Worm (Caenorhabditis elegans): ENCODE measurements around the gene Y41C4A.9.

Gene Y41C4A.9

ce11 chrIII:11738482-11738881, 20.0 kb upstream of the Y41C4A.9 start (continued):
- peak; percentile 9; the same call in 1 of the 2 replicates for TF ChIP-seq mcd-1 (GFP tag; IDR thresholded peaks at IDR 0.05)
- TF ChIP-seq ztf-26 (tag; optimal IDR thresholded peaks at IDR 0.05): peak; percentile 65
- no peak for TF ChIP-seq cebp-1 (GFP tag; IDR thresholded peaks at IDR 0.05)
- peak; percentile 66 for TF ChIP-seq cebp-1 (tag; optimal IDR thresholded peaks at IDR 0.05)
- no peak for TF ChIP-seq attf-5 (GFP tag; optimal IDR thresholded peaks at IDR 0.05)

- TF ChIP-seq attf-3 (GFP tag; conservative IDR thresholded peaks at IDR 0.05) (no peak), lsl-1 (GFP tag; optimal IDR thresholded peaks at IDR 0.05) (no peak), let-607 (tag; optimal IDR thresholded peaks at IDR 0.05) (no peak), aptf-2 (GFP tag; conservative IDR thresholded peaks at IDR 0.05) (no peak), rpc-1 (optimal IDR thresholded peaks at IDR 0.05) (no peak), rpc-1 (tag; optimal IDR thresholded peaks at IDR 0.05) (no peak), ceh-58 (GFP tag; IDR thresholded peaks at IDR 0.05) (no peak), F49E8.2 (tag; optimal IDR thresholded peaks at IDR 0.05; ENCODE audit: insufficient read depth) (no peak)
Observed at ce11 chrIII:11737527-11737926, 19.1 kb upstream of the Y41C4A.9 start, which contains the start of gene sup-1. sup-1 (minus strand) TSS chrIII:11737627.

- TF ChIP-seq Y79H2A.3 (GFP tag; conservative IDR thresholded peaks at IDR 0.05) (no peak), atf-7 (tag; optimal IDR thresholded peaks at IDR 0.05) (no peak), let-607 (tag; optimal IDR thresholded peaks at IDR 0.05) (no peak), nfya-1 (tag; optimal IDR thresholded peaks at IDR 0.05; ENCODE audit: borderline replicate concordance, insufficient read depth) (no peak), mxl-1 (tag; optimal IDR thresholded peaks at IDR 0.05) (no peak), attf-3 (GFP tag; conservative IDR thresholded peaks at IDR 0.05) (no peak), mel-28 (tag; optimal IDR thresholded peaks at IDR 0.05; ENCODE audit: borderline replicate concordance) (no peak), nhr-90 (tag; optimal IDR thresholded peaks at IDR 0.05) (no peak), ekl-4 (GFP tag; IDR thresholded peaks at IDR 0.05) (no peak), F49E8.2 (tag; optimal IDR thresholded peaks at IDR 0.05; ENCODE audit: insufficient read depth) (no peak), pha-4 (tag; optimal IDR thresholded peaks at IDR 0.05) (no peak), ceh-58 (GFP tag; IDR thresholded peaks at IDR 0.05) (no peak), F55B11.4 (tag; optimal IDR thresholded peaks at IDR 0.05; ENCODE audit: borderline replicate concordance, insufficient read depth) (no peak), dpff-1 (tag; optimal IDR thresholded peaks at IDR 0.05) (no peak), F37B4.10 (GFP tag; IDR thresholded peaks at IDR 0.05) (no peak), somi-1 (GFP tag; optimal IDR thresholded peaks at IDR 0.05) (no peak), F52B5.7 (tag; optimal IDR thresholded peaks at IDR 0.05) (no peak)
Observed at ce11 chrIII:11732943-11733342, 14.5 kb upstream of the Y41C4A.9 start.

DNA sequence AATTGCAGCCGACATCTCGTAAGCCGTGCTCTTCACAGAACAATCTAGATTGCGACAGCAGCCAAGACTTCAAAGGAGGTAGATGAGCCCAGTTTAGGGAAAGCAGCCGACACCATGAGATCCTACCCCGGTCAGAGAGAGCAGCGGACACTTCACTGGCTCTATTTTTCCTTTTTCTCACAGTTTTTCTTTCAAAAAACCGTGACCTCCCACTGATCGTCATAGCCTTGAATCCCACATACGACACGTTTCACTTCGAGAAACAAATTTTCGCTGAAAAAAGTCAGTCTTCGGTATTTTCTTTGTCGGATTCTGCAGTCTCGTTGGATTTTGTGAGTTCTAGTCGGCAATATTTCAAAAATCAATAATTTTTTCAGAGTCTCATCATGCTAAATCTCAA, 13.6 kb upstream of the Y41C4A.9 start, which contains the start of gene Y41C4A.21:
Y41C4A.21 (plus strand) TSS at position 301 of the 400 bp plus-strand sequence.
- TF ChIP-seq zim-3 (tag; optimal IDR thresholded peaks at IDR 0.05): no peak
- 0 out of 2 replicates have a peak, but pooled peaks have one; percentile 19 for TF ChIP-seq zfh-2 (GFP tag; conservative IDR thresholded peaks at IDR 0.05)

- TF ChIP-seq unc-130 (GFP tag; optimal IDR thresholded peaks at IDR 0.05) (no peak), F22D6.2 (tag; optimal IDR thresholded peaks at IDR 0.05) (no peak), nfya-1 (tag; optimal IDR thresholded peaks at IDR 0.05; ENCODE audit: borderline replicate concordance, insufficient read depth) (no peak), F10E7.11 (tag; optimal IDR thresholded peaks at IDR 0.05) (no peak), B0336.3 (GFP tag; IDR thresholded peaks at IDR 0.05) (no peak), egl-18 (GFP tag; IDR thresholded peaks at IDR 0.05) (no peak), sea-2 (GFP tag; IDR thresholded peaks at IDR 0.05) (no peak), rcor-1 (GFP tag; IDR thresholded peaks at IDR 0.05) (no peak), nhr-27 (tag; optimal IDR thresholded peaks at IDR 0.05) (no peak), athp-1 (tag; optimal IDR thresholded peaks at IDR 0.05) (no peak), madf-6 (GFP tag; IDR thresholded peaks at IDR 0.05) (no peak), hsf-1 (GFP tag; IDR thresholded peaks at IDR 0.05) (no peak), ets-4 (GFP tag; optimal IDR thresholded peaks at IDR 0.05) (no peak), Y53F4B.3 (GFP tag; IDR thresholded peaks at IDR 0.05) (no peak), C17E4.6 (GFP tag; IDR thresholded peaks at IDR 0.05) (no peak), ceh-27 (GFP tag; optimal IDR thresholded peaks at IDR 0.05) (no peak)
Observed at ce11 chrIII:11731491-11731890, 13.0 kb upstream of the Y41C4A.9 start.

Measured in whole organism, young adult.